Worm (Caenorhabditis elegans) whole organism, L3 larva: Measurements from ENCODE around the gene pbo-5.
A peak's percentile ranks its signal among the peaks of the same experiment; 100 is the strongest.

Experiments used
- R02D3.7 ChIP-seq: fragments of 150-350 bp; optimal IDR thresholded peaks from 2 replicates; lab custom pipeline; 2014; ENCODE audit warnings: missing biosample characterization, missing genetic modification characterization
- ZK546.5 ChIP-seq: sonication (generic microtip); optimal IDR thresholded peaks from 2 replicates; lab custom pipeline; 2017; ENCODE audit warnings: missing biosample characterization, missing genetic modification characterization
- aly-2 ChIP-seq: fragments of 150-350 bp; optimal IDR thresholded peaks from 2 replicates; lab custom pipeline; 2014; ENCODE audit warnings: missing biosample characterization, missing genetic modification characterization
- ama-1 ChIP-seq: fragments of 150-350 bp; optimal IDR thresholded peaks from 2 replicates; lab custom pipeline; 2018
- ceh-16 ChIP-seq: sonication (generic microtip); optimal IDR thresholded peaks from 2 replicates; lab custom pipeline; 2017; ENCODE audit warnings: missing biosample characterization, missing genetic modification characterization
- ceh-28 ChIP-seq: fragments of 150-350 bp; optimal IDR thresholded peaks from 2 replicates; lab custom pipeline; 2014; ENCODE audit warnings: missing biosample characterization, missing genetic modification reagents, missing genetic modification characterization
- ceh-9 ChIP-seq: sonication (generic microtip); optimal IDR thresholded peaks from 2 replicates; lab custom pipeline; 2018; ENCODE audit warnings: missing biosample characterization, missing genetic modification characterization
- egl-27 ChIP-seq: sonication (generic microtip); optimal IDR thresholded peaks from 4 replicates; lab custom pipeline; 2017; ENCODE audit warnings: missing biosample characterization, missing genetic modification reagents, missing genetic modification characterization
- egl-5 ChIP-seq: fragments of 150-350 bp; optimal IDR thresholded peaks from 2 replicates; lab custom pipeline; 2017; ENCODE audit warnings: missing biosample characterization, missing genetic modification reagents, missing genetic modification characterization, inconsistent platforms
- elt-1 ChIP-seq: fragments of 150-350 bp; optimal IDR thresholded peaks from 2 replicates; lab custom pipeline; 2014; ENCODE audit warnings: missing biosample characterization, missing genetic modification characterization
- elt-2 ChIP-seq: sonication (generic microtip); optimal IDR thresholded peaks from 2 replicates; lab custom pipeline; 2016; ENCODE audit warnings: missing genetic modification reagents, mild to moderate bottlenecking, missing genetic modification characterization, missing compliant biosample characterization
- elt-3 ChIP-seq, 3 experiments: fragments of 150-350 bp in 1 of 3; sonication (generic microtip) in 2 of 3; optimal IDR thresholded peaks; 2 replicates in 2 of 3; 4 replicates in 1 of 3; lab custom pipeline; 2014 to 2017; ENCODE audit warnings: missing biosample characterization in 3 of 3, missing genetic modification characterization in 3 of 3
- fkh-2 ChIP-seq: fragments of 150-350 bp; optimal IDR thresholded peaks from 2 replicates; lab custom pipeline; 2014; ENCODE audit warnings: missing biosample characterization, missing genetic modification reagents, missing genetic modification characterization
- fos-1 ChIP-seq: fragments of 150-350 bp; optimal IDR thresholded peaks from 2 replicates; lab custom pipeline; 2014; ENCODE audit warnings: missing biosample characterization, missing genetic modification characterization
- jun-1 ChIP-seq: fragments of 150-350 bp; optimal IDR thresholded peaks from 2 replicates; lab custom pipeline; 2014; ENCODE audit warnings: missing biosample characterization, missing genetic modification reagents, missing genetic modification characterization
- lin-15B ChIP-seq: fragments of 150-350 bp; optimal IDR thresholded peaks from 2 replicates; lab custom pipeline; 2014; ENCODE audit warnings: missing biosample characterization, missing genetic modification characterization
- lin-39 ChIP-seq: fragments of 150-350 bp; optimal IDR thresholded peaks from 2 replicates; lab custom pipeline; 2018; ENCODE audit warnings: missing biosample characterization, missing genetic modification reagents, missing genetic modification characterization
- lsy-12 ChIP-seq: sonication (generic microtip); optimal IDR thresholded peaks from 2 replicates; lab custom pipeline; 2016; ENCODE audit warnings: mild to moderate bottlenecking, missing genetic modification characterization, missing compliant biosample characterization
- mdl-1 ChIP-seq: fragments of 150-350 bp; optimal IDR thresholded peaks from 2 replicates; lab custom pipeline; 2014; ENCODE audit warnings: missing biosample characterization, missing genetic modification characterization
- mml-1 ChIP-seq: fragments of 150-350 bp; sonication (generic microtip); optimal IDR thresholded peaks from 3 replicates; lab custom pipeline; 2014; ENCODE audit warnings: missing biosample characterization, missing genetic modification characterization
- nfya-1 ChIP-seq: sonication (generic microtip); optimal IDR thresholded peaks from 2 replicates; lab custom pipeline; 2017; ENCODE audit warnings: missing genetic modification characterization, mild to moderate bottlenecking, missing compliant biosample characterization, antibody characterized with exemption, moderate library complexity; ENCODE audit not compliant: insufficient read depth
- nhr-12 ChIP-seq: fragments of 150-350 bp; optimal IDR thresholded peaks from 2 replicates; lab custom pipeline; 2014; ENCODE audit warnings: missing biosample characterization, missing genetic modification characterization
- nhr-23 ChIP-seq: fragments of 150-350 bp; optimal IDR thresholded peaks from 2 replicates; lab custom pipeline; 2014; ENCODE audit warnings: missing biosample characterization, missing genetic modification reagents, missing genetic modification characterization
- nhr-237 ChIP-seq: fragments of 150-350 bp; optimal IDR thresholded peaks from 2 replicates; lab custom pipeline; 2014; ENCODE audit warnings: missing biosample characterization, missing genetic modification characterization
- nhr-25 ChIP-seq: sonication (generic microtip); optimal IDR thresholded peaks from 2 replicates; lab custom pipeline; 2017; ENCODE audit warnings: missing biosample characterization, missing genetic modification characterization
- nhr-67 ChIP-seq: fragments of 150-350 bp; optimal IDR thresholded peaks from 2 replicates; lab custom pipeline; 2014; ENCODE audit warnings: missing biosample characterization, missing genetic modification characterization
- nhr-76 ChIP-seq: fragments of 150-350 bp; sonication (generic microtip); optimal IDR thresholded peaks from 5 replicates; lab custom pipeline; 2014; ENCODE audit warnings: missing biosample characterization, missing genetic modification characterization
- pha-4 ChIP-seq: fragments of 150-350 bp; optimal IDR thresholded peaks from 2 replicates; lab custom pipeline; 2014; ENCODE audit warnings: missing biosample characterization, missing genetic modification reagents, missing genetic modification characterization
- pqm-1 ChIP-seq: fragments of 150-350 bp; optimal IDR thresholded peaks from 2 replicates; lab custom pipeline; 2017; ENCODE audit warnings: missing biosample characterization, missing genetic modification characterization, inconsistent platforms
- snpc-4 ChIP-seq: fragments of 150-350 bp; optimal IDR thresholded peaks from 2 replicates; lab custom pipeline; 2014; ENCODE audit warnings: missing biosample characterization, missing genetic modification characterization
- tbx-2 ChIP-seq: sonication (generic microtip); optimal IDR thresholded peaks from 2 replicates; lab custom pipeline; 2016; ENCODE audit warnings: mild to moderate bottlenecking, missing genetic modification characterization, missing compliant biosample characterization
- unc-39 ChIP-seq: sonication (generic microtip); optimal IDR thresholded peaks from 4 replicates; lab custom pipeline; 2017; ENCODE audit warnings: missing biosample characterization, missing genetic modification characterization
- unc-62 ChIP-seq: fragments of 150-350 bp; sonication (generic microtip); optimal IDR thresholded peaks from 4 replicates; lab custom pipeline; 2014; ENCODE audit warnings: missing biosample characterization, missing genetic modification reagents, missing genetic modification characterization
- zag-1 ChIP-seq: fragments of 150-350 bp; optimal IDR thresholded peaks from 2 replicates; lab custom pipeline; 2014; ENCODE audit warnings: missing biosample characterization, missing genetic modification characterization
- ztf-11 ChIP-seq: fragments of 150-350 bp; optimal IDR thresholded peaks from 2 replicates; lab custom pipeline; 2014; ENCODE audit warnings: missing biosample characterization, missing genetic modification characterization
- ztf-4 ChIP-seq: fragments of 150-350 bp; optimal IDR thresholded peaks from 2 replicates; lab custom pipeline; 2014; ENCODE audit warnings: missing biosample characterization, missing genetic modification characterization

Gene pbo-5

ce11 chrV:20891871-20892270 is 23.4 kb upstream of the pbo-5 start:
- TF ChIP-seq nhr-23 (tag; lab: Kevin White, UChicago): no peak
- TF ChIP-seq fkh-2 (tag; lab: Kevin White, UChicago): no peak
- TF ChIP-seq fos-1 (tag; lab: Kevin White, UChicago): no peak
- no peak for TF ChIP-seq nfya-1 (tag; lab: Kevin White, UChicago)
- TF ChIP-seq mml-1 (tag; lab: Kevin White, UChicago): no peak
- TF ChIP-seq R02D3.7 (tag; lab: Kevin White, UChicago): no peak
- TF ChIP-seq unc-62 (GFP tag; lab: Kevin White, UChicago): no peak
- TF ChIP-seq ama-1 (lab: Kevin White, UChicago): no peak
- no peak for TF ChIP-seq tbx-2 (tag; lab: Kevin White, UChicago)
- TF ChIP-seq elt-2 (tag; lab: Kevin White, UChicago): no peak
- TF ChIP-seq nhr-12: no peak

- peak; percentile 25 for TF ChIP-seq nfya-1 (tag; lab: Kevin White, UChicago)
- TF ChIP-seq elt-3 (tag; optimal IDR thresholded peaks at IDR 0.05; lab: Kevin White, UChicago): no peak
- TF ChIP-seq snpc-4 (tag; lab: Kevin White, UChicago): peak; percentile 33
- TF ChIP-seq pha-4: peak; percentile 38
- no peak for TF ChIP-seq ceh-16 (tag; lab: Kevin White, UChicago)
- TF ChIP-seq aly-2 (tag; lab: Kevin White, UChicago): no peak
- TF ChIP-seq jun-1: no peak
- TF ChIP-seq elt-2 (tag; lab: Kevin White, UChicago): peak; percentile 89
- no peak for TF ChIP-seq mml-1 (tag; lab: Kevin White, UChicago)
- peak; percentile 48 for TF ChIP-seq nhr-23 (tag; lab: Kevin White, UChicago)
- TF ChIP-seq unc-62 (GFP tag; lab: Kevin White, UChicago): no peak
- peak; percentile 58 for TF ChIP-seq pqm-1 (tag; lab: Kevin White, UChicago)
- peak; percentile 27 for TF ChIP-seq nhr-25 (tag; lab: Kevin White, UChicago)
Observed at ce11 chrV:20903167-20904093, 11.9 kb upstream of the pbo-5 start, which contains the start of gene amx-3. amx-3 (minus strand) TSS chrV:20903714.

- no peak for TF ChIP-seq egl-27 (tag; lab: Kevin White, UChicago)
- TF ChIP-seq nhr-237 (tag; lab: Kevin White, UChicago): no peak
- no peak for TF ChIP-seq elt-1 (tag; lab: Kevin White, UChicago)
- TF ChIP-seq egl-5 (tag; lab: Kevin White, UChicago): no peak
- TF ChIP-seq nhr-67 (tag; lab: Kevin White, UChicago): no peak
- TF ChIP-seq fos-1 (tag; lab: Kevin White, UChicago): no peak
- no peak for TF ChIP-seq lsy-12 (tag; lab: Kevin White, UChicago)
- TF ChIP-seq lin-15B: no peak
- no peak for TF ChIP-seq pha-4
- no peak for TF ChIP-seq zag-1 (tag; lab: Kevin White, UChicago)
- TF ChIP-seq ceh-9 (tag; lab: Kevin White, UChicago): no peak
- TF ChIP-seq mdl-1: no peak
- no peak for TF ChIP-seq unc-39
- no peak for TF ChIP-seq fkh-2 (tag; lab: Kevin White, UChicago)
- TF ChIP-seq ztf-4: no peak
- no peak for TF ChIP-seq ceh-28
- TF ChIP-seq ztf-11 (tag; lab: Kevin White, UChicago): no peak
- no peak for TF ChIP-seq ZK546.5 (tag; lab: Kevin White, UChicago)
- no peak for TF ChIP-seq lin-39
- TF ChIP-seq, all 47 proteins: peak for 0
Observed at ce11 chrV:20904094-20904268, 11.3 kb upstream of the pbo-5 start, which contains the start of gene acs-12. acs-12 (plus strand) TSS chrV:20904169.

- TF ChIP-seq mdl-1 (no peak), tbx-2 (tag; lab: Kevin White, UChicago) (no peak), nhr-76 (tag; lab: Kevin White, UChicago) (no peak), lin-15B (no peak), aly-2 (tag; lab: Kevin White, UChicago) (no peak), R02D3.7 (tag; lab: Kevin White, UChicago) (no peak), unc-62 (GFP tag; lab: Kevin White, UChicago) (no peak), egl-5 (tag; lab: Kevin White, UChicago) (no peak), lsy-12 (tag; lab: Kevin White, UChicago) (no peak), zag-1 (tag; lab: Kevin White, UChicago) (no peak)
Observed at ce11 chrV:20906977-20907376, 8.3 kb upstream of the pbo-5 start.
